Worm (Caenorhabditis elegans): ENCODE data around the gene gmeb-3.

ce11 chrIII:3743367-3743766 is 24.9 kb upstream of the gmeb-3 start:
- TF ChIP-seq ztf-11 (tag; optimal IDR thresholded peaks at IDR 0.05): no peak
- TF ChIP-seq nhr-237 (tag; optimal IDR thresholded peaks at IDR 0.05): no peak
- no peak for TF ChIP-seq nhr-77 (tag; optimal IDR thresholded peaks at IDR 0.05)
- no peak for TF ChIP-seq zag-1 (tag; optimal IDR thresholded peaks at IDR 0.05)
- no peak for TF ChIP-seq unc-62 (GFP tag; optimal IDR thresholded peaks at IDR 0.05)

Data from whole organism, L3 larva.